Worm (Caenorhabditis elegans): ENCODE measurements around the gene acly-1.

DNA sequence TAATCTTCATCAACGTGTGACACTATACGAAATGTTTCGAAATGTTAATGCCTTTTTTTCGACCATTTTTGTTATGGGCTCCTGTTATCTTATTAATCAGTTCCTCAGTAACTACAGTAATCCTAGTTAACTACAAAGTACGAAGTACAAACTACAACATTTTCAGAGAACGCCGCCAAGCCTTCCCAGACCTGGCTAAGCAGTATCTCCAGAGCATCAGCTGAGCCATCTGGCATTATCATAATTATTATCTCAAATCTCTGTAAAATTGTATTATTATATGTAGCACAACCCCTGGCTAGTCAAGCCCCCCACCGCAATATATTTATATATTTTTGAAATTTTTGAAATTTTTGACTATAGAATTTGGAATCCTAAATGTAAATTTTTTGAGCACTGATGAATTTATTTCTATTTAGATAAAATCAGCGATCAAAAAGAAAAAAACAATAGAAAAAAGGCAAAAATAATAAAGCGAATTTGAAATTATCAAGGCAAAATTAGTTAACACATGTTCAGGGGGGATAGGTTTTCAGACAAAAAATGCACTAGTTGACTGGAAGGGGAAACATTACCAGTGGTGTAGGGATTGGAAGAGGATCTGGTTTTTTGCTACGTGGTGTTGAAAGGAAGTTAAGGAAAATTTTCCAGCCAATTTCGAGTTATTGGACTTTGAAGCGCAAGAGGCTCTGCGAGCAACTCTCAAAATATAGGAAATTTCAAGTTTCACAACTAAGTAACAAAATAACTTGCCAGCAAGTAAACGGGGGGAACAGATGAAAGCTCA lies 27.3 kb upstream of the acly-1 start:
- TF ChIP-seq him-1 (tag; optimal IDR thresholded peaks at IDR 0.05) = no peak
- TF ChIP-seq W03F9.2 (tag; optimal IDR thresholded peaks at IDR 0.05) = no peak
